Fruit fly (Drosophila melanogaster) whole organism, wandering third instar larva: Measurements from ENCODE around the gene mei-217.

Source experiments
- CG32264 ChIP-seq: fragments of 200-800 bp; sonication (Bioruptor generic); optimal IDR thresholded peaks from 2 replicates; lab custom pipeline; 2016; ENCODE audit warnings: missing biosample characterization, missing genetic modification characterization
- CrebA ChIP-seq: fragments of 200-800 bp; sonication (Bioruptor generic); optimal IDR thresholded peaks from 2 replicates; lab custom pipeline; 2016; ENCODE audit warnings: missing biosample characterization, mild to moderate bottlenecking, missing genetic modification characterization, borderline replicate concordance
- HLH106 ChIP-seq: fragments of 200-800 bp; optimal IDR thresholded peaks from 3 replicates; lab custom pipeline; 2019; ENCODE audit warnings: missing biosample characterization, mild to moderate bottlenecking, missing genetic modification characterization, moderate library complexity
- Hnf4 ChIP-seq: fragments of 200-800 bp; sonication (Bioruptor generic); optimal IDR thresholded peaks from 2 replicates; lab custom pipeline; 2016; ENCODE audit warnings: missing biosample characterization, mild to moderate bottlenecking, missing genetic modification characterization
- Hr78 ChIP-seq: fragments of >200 bp; optimal IDR thresholded peaks from 2 replicates; lab custom pipeline; 2017; ENCODE audit warnings: missing biosample characterization, missing genetic modification characterization
- Jra ChIP-seq: sonication (Bioruptor generic); optimal IDR thresholded peaks from 2 replicates; lab custom pipeline; 2016; ENCODE audit warnings: missing biosample characterization, missing genetic modification characterization
- Vsx2 ChIP-seq: fragments of 200-300, 225-300 bp; sonication (Bioruptor generic); optimal IDR thresholded peaks from 2 replicates; lab custom pipeline; 2018; ENCODE audit warnings: missing biosample characterization, missing genetic modification characterization; ENCODE audit not compliant: partially characterized antibody
- dl ChIP-seq, 2 experiments: fragments of 175-275, 200-275 bp in 1 of 2; fragments of 200-275 bp in 1 of 2; sonication (Bioruptor generic); optimal IDR thresholded peaks; lab custom pipeline; 2018; ENCODE audit warnings: mild to moderate bottlenecking in 2 of 2, missing biosample characterization in 2 of 2, missing genetic modification characterization in 2 of 2, moderate library complexity in 2 of 2; ENCODE audit not compliant: partially characterized antibody in 2 of 2, insufficient read depth in 1 of 2
- rgr ChIP-seq: fragments of 200-800 bp; sonication (Bioruptor generic); optimal IDR thresholded peaks from 3 replicates; lab custom pipeline; 2016; ENCODE audit warnings: missing biosample characterization, mild to moderate bottlenecking, missing genetic modification characterization
- usp ChIP-seq: fragments of >200 bp; optimal IDR thresholded peaks from 2 replicates; lab custom pipeline; 2017; ENCODE audit warnings: missing biosample characterization, missing genetic modification characterization

DNA sequence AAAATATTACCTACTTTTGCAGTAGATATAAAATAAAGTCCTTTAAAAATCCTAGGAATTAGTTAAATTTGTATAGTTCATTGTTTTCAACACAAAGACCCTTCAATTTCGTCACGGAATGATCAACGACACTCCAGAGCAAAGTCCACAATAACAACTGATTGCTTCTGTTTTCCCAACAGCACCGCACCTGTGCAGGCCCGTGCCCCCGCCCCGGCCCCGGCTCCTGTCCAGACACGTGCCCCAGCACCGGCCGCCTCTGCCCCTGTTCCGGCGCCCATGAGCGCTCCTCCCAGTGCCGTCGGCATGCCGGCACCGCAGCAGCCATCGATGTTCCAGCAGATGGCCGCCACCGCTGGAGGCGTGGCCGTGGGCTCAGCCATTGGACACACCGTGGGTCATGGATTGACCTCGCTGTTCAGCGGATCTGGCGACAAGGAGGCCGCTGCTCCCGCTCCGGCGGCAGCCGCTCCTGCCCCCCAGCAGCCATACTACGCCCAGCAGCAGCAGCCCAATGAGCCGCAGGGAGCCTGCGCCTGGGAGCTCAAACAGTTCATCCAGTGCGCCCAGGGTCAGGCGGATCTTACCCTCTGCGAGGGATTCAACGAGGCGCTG, 7.0 kb upstream of the mei-217 start:
- TF ChIP-seq Vsx2 (GFP tag; lab: Kevin White, UChicago), result no peak
- no peak for TF ChIP-seq Jra (GFP tag; lab: Kevin White, UChicago)
- no peak for TF ChIP-seq Hnf4
- no peak for TF ChIP-seq usp (GFP tag; lab: Kevin White, UChicago)
- TF ChIP-seq CrebA (GFP tag; lab: Kevin White, UChicago), result no peak
- TF ChIP-seq CG32264, result no peak
- no peak for TF ChIP-seq HLH106 (tag; lab: Kevin White, UChicago)
- TF ChIP-seq Hr78 (GFP tag; lab: Kevin White, UChicago), result no peak
- TF ChIP-seq dl (GFP tag; optimal IDR thresholded peaks at IDR 0.05; lab: Kevin White, UChicago; ENCODE audit: insufficient read depth in 1 of 2, partially characterized antibody in 2 of 2), result no peak
- TF ChIP-seq rgr (GFP tag; lab: Kevin White, UChicago), result no peak
